Worm (Caenorhabditis elegans) whole organism, L4 larva: ENCODE data around the gene srt-49.

Source experiments
- D1046.2 ChIP-seq: fragments of 200-800 bp; sonication (Bioruptor generic); IDR thresholded peaks from 2 replicates; pipeline ENCODE4 v1.3.6; 2022; ENCODE audit warnings: missing genetic modification characterization, missing compliant biosample characterization
- F37D6.2 ChIP-seq: sonication (generic microtip); optimal IDR thresholded peaks from 2 replicates; lab custom pipeline; 2016; ENCODE audit warnings: mild to moderate bottlenecking, missing genetic modification characterization, missing compliant biosample characterization
- T26A8.4 ChIP-seq: fragments of 200-800 bp; sonication (Bioruptor generic); IDR thresholded peaks from 2 replicates; pipeline ENCODE4 v1.3.6; 2022; ENCODE audit warnings: missing genetic modification characterization, missing compliant biosample characterization
- Y105C5A.15 ChIP-seq: fragments of 200-800 bp; sonication (Bioruptor generic); IDR thresholded peaks from 2 replicates; pipeline ENCODE4 v1.3.6; 2022; ENCODE audit warnings: missing genetic modification characterization, missing compliant biosample characterization
- Y48G9A.11 ChIP-seq: fragments of 200-800 bp; sonication (Bioruptor generic); IDR thresholded peaks from 2 replicates; pipeline ENCODE4 v1.3.6; 2022; ENCODE audit warnings: missing genetic modification reagents, missing genetic modification characterization, missing compliant biosample characterization
- Y75B8A.6 ChIP-seq: fragments of 200-800 bp; sonication (Bioruptor generic); IDR thresholded peaks from 2 replicates; pipeline ENCODE4 v1.3.6; 2022; ENCODE audit warnings: missing genetic modification reagents, missing genetic modification characterization, missing compliant biosample characterization
- ZK546.5 ChIP-seq, 2 experiments: sonication (generic microtip); optimal IDR thresholded peaks; 2 replicates each; lab custom pipeline; 2017; ENCODE audit warnings: missing biosample characterization in 2 of 2, missing genetic modification characterization in 2 of 2
- aha-1 ChIP-seq: fragments of 150-350 bp; peaks from one replicate; lab custom pipeline; 2014; ENCODE audit warnings: missing biosample characterization, missing genetic modification characterization
- aly-2 ChIP-seq: sonication (generic microtip); optimal IDR thresholded peaks from 2 replicates; lab custom pipeline; 2018; ENCODE audit warnings: missing biosample characterization, missing genetic modification characterization
- attf-4 ChIP-seq: sonication (generic microtip); optimal IDR thresholded peaks from 3 replicates; lab custom pipeline; 2017; ENCODE audit warnings: missing biosample characterization, missing genetic modification characterization
- ceh-20 ChIP-seq: fragments of 200-800 bp; sonication (Bioruptor generic); IDR thresholded peaks from 2 replicates; pipeline ENCODE4 v1.3.6; 2022; ENCODE audit warnings: missing genetic modification reagents, missing genetic modification characterization, missing compliant biosample characterization
- ceh-32 ChIP-seq: sonication (generic microtip); optimal IDR thresholded peaks from 2 replicates; lab custom pipeline; 2016; ENCODE audit warnings: mild to moderate bottlenecking, missing genetic modification characterization, missing compliant biosample characterization; ENCODE audit not compliant: poor library complexity
- ceh-44 ChIP-seq: fragments of 200-800 bp; sonication (Bioruptor generic); IDR thresholded peaks from 2 replicates; pipeline ENCODE4 v1.3.6; 2022; ENCODE audit warnings: missing genetic modification reagents, missing genetic modification characterization, missing compliant biosample characterization
- ceh-62 ChIP-seq: sonication (generic microtip); optimal IDR thresholded peaks from 2 replicates; lab custom pipeline; 2017; ENCODE audit warnings: missing biosample characterization, missing genetic modification characterization
- ctbp-1 ChIP-seq: fragments of 200-800 bp; sonication (Bioruptor generic); IDR thresholded peaks from 2 replicates; pipeline ENCODE4 v1.3.6; 2022; ENCODE audit warnings: missing genetic modification reagents, missing genetic modification characterization, missing compliant biosample characterization
- dmd-6 ChIP-seq: fragments of 200-800 bp; sonication (Bioruptor generic); IDR thresholded peaks from 2 replicates; pipeline ENCODE4 v1.3.6; 2022; ENCODE audit warnings: missing genetic modification reagents, missing genetic modification characterization, missing compliant biosample characterization
- dmd-9 ChIP-seq: fragments of 200-800 bp; sonication (Bioruptor generic); IDR thresholded peaks from 2 replicates; pipeline ENCODE4 v1.3.6; 2022; ENCODE audit warnings: missing genetic modification reagents, missing genetic modification characterization, missing compliant biosample characterization
- egl-43 ChIP-seq: fragments of 200-800 bp; sonication (Bioruptor generic); IDR thresholded peaks from 2 replicates; pipeline ENCODE4 v1.3.6; 2022; ENCODE audit warnings: missing genetic modification reagents, missing genetic modification characterization, missing compliant biosample characterization
- fkh-10 ChIP-seq: fragments of 150-350 bp; optimal IDR thresholded peaks from 2 replicates; lab custom pipeline; 2014; ENCODE audit warnings: missing biosample characterization, missing genetic modification reagents, missing genetic modification characterization
- hlh-30 ChIP-seq: sonication (generic microtip); optimal IDR thresholded peaks from 2 replicates; lab custom pipeline; 2017; ENCODE audit warnings: antibody characterized with exemption, mild to moderate bottlenecking, missing genetic modification characterization, missing compliant biosample characterization; ENCODE audit not compliant: insufficient read depth
- hmg-1.1 ChIP-seq: fragments of 200-800 bp; sonication (Bioruptor generic); IDR thresholded peaks from 2 replicates; pipeline ENCODE4 v1.3.6; 2022; ENCODE audit warnings: missing genetic modification reagents, missing genetic modification characterization, missing compliant biosample characterization
- lim-7 ChIP-seq: fragments of 200-800 bp; sonication (Bioruptor generic); IDR thresholded peaks from 2 replicates; pipeline ENCODE4 v1.3.6; 2022; ENCODE audit warnings: missing genetic modification characterization, missing compliant biosample characterization
- lin-15B ChIP-seq: fragments of 150-350 bp; sonication (generic microtip); optimal IDR thresholded peaks from 3 replicates; lab custom pipeline; 2014; ENCODE audit warnings: missing biosample characterization, missing genetic modification characterization
- lin-39 ChIP-seq: fragments of 150-350 bp; optimal IDR thresholded peaks from 2 replicates; lab custom pipeline; 2014; ENCODE audit warnings: missing biosample characterization, missing genetic modification reagents, missing genetic modification characterization
- lir-3 ChIP-seq: sonication (generic microtip); optimal IDR thresholded peaks from 2 replicates; lab custom pipeline; 2016; ENCODE audit warnings: mild to moderate bottlenecking, missing genetic modification characterization, missing compliant biosample characterization
- lsy-2 ChIP-seq, 2 experiments: fragments of 150-350 bp in 1 of 2; sonication (generic microtip) in 1 of 2; optimal IDR thresholded peaks; 2 replicates each; lab custom pipeline; 2014 to 2017; ENCODE audit warnings: missing biosample characterization in 2 of 2, missing genetic modification characterization in 2 of 2
- mep-1 ChIP-seq: fragments of 150-350 bp; sonication (generic microtip); optimal IDR thresholded peaks from 3 replicates; lab custom pipeline; 2014; ENCODE audit warnings: missing biosample characterization, missing genetic modification characterization
- mes-2 ChIP-seq: sonication (generic microtip); optimal IDR thresholded peaks from 2 replicates; lab custom pipeline; 2016; ENCODE audit warnings: missing genotype, mild to moderate bottlenecking, missing genetic modification characterization, missing compliant biosample characterization; ENCODE audit not compliant: poor library complexity, severe bottlenecking
- nhr-102 ChIP-seq: sonication (generic microtip); optimal IDR thresholded peaks from 2 replicates; lab custom pipeline; 2016; ENCODE audit warnings: mild to moderate bottlenecking, missing genetic modification characterization, moderate library complexity, missing compliant biosample characterization
- nhr-11 ChIP-seq: fragments of 150-350 bp; optimal IDR thresholded peaks from 2 replicates; lab custom pipeline; 2014; ENCODE audit warnings: missing biosample characterization, missing genetic modification characterization
- nhr-111 ChIP-seq: fragments of 200-800 bp; sonication (Bioruptor generic); optimal IDR thresholded peaks from 2 replicates; lab custom pipeline; 2018; ENCODE audit warnings: mild to moderate bottlenecking, missing genetic modification characterization, missing compliant biosample characterization
- nhr-237 ChIP-seq: sonication (generic microtip); optimal IDR thresholded peaks from 2 replicates; lab custom pipeline; 2017; ENCODE audit warnings: missing biosample characterization, missing genetic modification characterization
- nhr-28 ChIP-seq: fragments of 150-350 bp; optimal IDR thresholded peaks from 2 replicates; lab custom pipeline; 2014; ENCODE audit warnings: missing biosample characterization, missing genetic modification characterization
- nhr-41 ChIP-seq: fragments of 200-800 bp; sonication (Bioruptor generic); IDR thresholded peaks from 2 replicates; pipeline ENCODE4 v1.3.6; 2022; ENCODE audit warnings: missing genetic modification reagents, missing genetic modification characterization, missing compliant biosample characterization
- nhr-48 ChIP-seq: sonication (generic microtip); optimal IDR thresholded peaks from 2 replicates; lab custom pipeline; 2016; ENCODE audit warnings: mild to moderate bottlenecking, missing genetic modification characterization, missing compliant biosample characterization
- nhr-6 ChIP-seq: fragments of 150-350 bp; optimal IDR thresholded peaks from 2 replicates; lab custom pipeline; 2014; ENCODE audit warnings: missing biosample characterization, missing genetic modification characterization
- nhr-76 ChIP-seq: fragments of 150-350 bp; optimal IDR thresholded peaks from 2 replicates; lab custom pipeline; 2014; ENCODE audit warnings: missing biosample characterization, missing genetic modification characterization
- pha-4 ChIP-seq, 2 experiments: fragments of 150-350 bp in 1 of 2; fragments of 200-800 bp in 1 of 2; sonication (Bioruptor generic) in 1 of 2; IDR thresholded peaks in 1 of 2; optimal IDR thresholded peaks in 1 of 2; 2 replicates each; pipeline versions ENCODE4 v1.3.6 to Lab custom; 2014 to 2022; ENCODE audit warnings: missing genetic modification characterization in 2 of 2, missing genetic modification reagents in 2 of 2, missing biosample characterization in 1 of 2, missing compliant biosample characterization in 1 of 2
- php-3 ChIP-seq: fragments of 200-800 bp; sonication (Bioruptor generic); IDR thresholded peaks from 2 replicates; pipeline ENCODE4 v1.3.6; 2022; ENCODE audit warnings: missing genetic modification reagents, missing genetic modification characterization, missing compliant biosample characterization
- pqm-1 ChIP-seq: sonication (generic microtip); optimal IDR thresholded peaks from 2 replicates; lab custom pipeline; 2017; ENCODE audit warnings: missing biosample characterization, missing genetic modification characterization
- rbr-2 ChIP-seq: sonication (generic microtip); optimal IDR thresholded peaks from 2 replicates; lab custom pipeline; 2016; ENCODE audit warnings: missing genotype, missing genetic modification characterization, missing compliant biosample characterization
- saeg-2 ChIP-seq: fragments of 200-800 bp; sonication (Bioruptor generic); IDR thresholded peaks from 2 replicates; pipeline ENCODE4 v1.3.6; 2022; ENCODE audit warnings: missing genetic modification reagents, missing genetic modification characterization, missing compliant biosample characterization
- sdz-12 ChIP-seq: fragments of 200-800 bp; sonication (Bioruptor generic); optimal IDR thresholded peaks from 2 replicates; lab custom pipeline; 2018; ENCODE audit warnings: mild to moderate bottlenecking, missing genetic modification characterization, missing compliant biosample characterization
- skn-1 ChIP-seq: fragments of 150-350 bp; optimal IDR thresholded peaks from 2 replicates; lab custom pipeline; 2014; ENCODE audit warnings: missing biosample characterization, missing genetic modification characterization
- snpc-4 ChIP-seq: fragments of 150-350 bp; optimal IDR thresholded peaks from 2 replicates; lab custom pipeline; 2014; ENCODE audit warnings: missing biosample characterization, missing genetic modification characterization
- spr-3 ChIP-seq: fragments of 200-800 bp; sonication (Bioruptor generic); optimal IDR thresholded peaks from 2 replicates; lab custom pipeline; 2018; ENCODE audit warnings: mild to moderate bottlenecking, missing genetic modification characterization, missing compliant biosample characterization
- tag-97 ChIP-seq: fragments of 200-800 bp; sonication (Bioruptor generic); IDR thresholded peaks from 2 replicates; pipeline ENCODE4 v1.3.6; 2022; ENCODE audit warnings: missing genetic modification characterization, missing compliant biosample characterization
- unc-39 ChIP-seq: sonication (generic microtip); optimal IDR thresholded peaks from 2 replicates; lab custom pipeline; 2017; ENCODE audit warnings: missing biosample characterization, missing genetic modification characterization
- zfp-3 ChIP-seq: fragments of 200-800 bp; sonication (Bioruptor generic); conservative IDR thresholded peaks from 2 replicates; pipeline ENCODE4 v1.3.6; 2022; ENCODE audit warnings: missing genetic modification reagents, missing genetic modification characterization, missing compliant biosample characterization
- ztf-7 ChIP-seq: fragments of 150-350 bp; optimal IDR thresholded peaks from 2 replicates; lab custom pipeline; 2014; ENCODE audit warnings: missing biosample characterization, missing genetic modification characterization

Gene srt-49

ce11 chrIV:15049288-15050094 is 48.7 kb downstream of the srt-49 start (continued):
- TF ChIP-seq ctbp-1 (no peak), lir-3 (tag; lab: Kevin White, UChicago) (no peak), ztf-7 (no peak), mes-2 (peak; percentile 30), spr-3 (GFP tag; lab: Kevin White, UChicago) (no peak), F37D6.2 (tag; lab: Kevin White, UChicago) (no peak), T26A8.4 (GFP tag; lab: Robert Waterston, UW) (0 out of 2 replicates have a peak, but pooled peaks have one; percentile 25), pha-4 (GFP tag; IDR thresholded peaks at IDR 0.05; lab: Robert Waterston, UW) (no peak), pha-4 (tag; optimal IDR thresholded peaks at IDR 0.05; lab: Kevin White, UChicago) (no peak), D1046.2 (GFP tag; lab: Robert Waterston, UW) (0 out of 2 replicates have a peak, but pooled peaks have one; percentile 9), nhr-41 (GFP tag; lab: Robert Waterston, UW) (no peak), fkh-10 (GFP tag; lab: Kevin White, UChicago) (no peak), php-3 (no peak), nhr-76 (tag; lab: Kevin White, UChicago) (no peak), attf-4 (tag; lab: Kevin White, UChicago) (no peak), pqm-1 (tag; lab: Kevin White, UChicago) (no peak), lin-15B (tag; lab: Kevin White, UChicago) (no peak), tag-97 (GFP tag; lab: Robert Waterston, UW) (0 out of 2 replicates have a peak, but pooled peaks have one; percentile 48), nhr-48 (tag; lab: Kevin White, UChicago) (no peak), dmd-6 (GFP tag; lab: Robert Waterston, UW) (no peak), snpc-4 (tag; lab: Kevin White, UChicago) (no peak), Y105C5A.15 (GFP tag; lab: Robert Waterston, UW) (no peak), ceh-44 (GFP tag; lab: Robert Waterston, UW) (no peak), lsy-2 (tag; optimal IDR thresholded peaks at IDR 0.05; lab: Kevin White, UChicago) (no peak), nhr-11 (tag; lab: Kevin White, UChicago) (no peak), ceh-20 (GFP tag; lab: Robert Waterston, UW) (no peak), lim-7 (GFP tag; lab: Robert Waterston, UW) (0 out of 2 replicates have a peak, but pooled peaks have one; percentile 7), skn-1 (tag; lab: Kevin White, UChicago) (no peak), unc-39 (tag; lab: Kevin White, UChicago) (no peak), Y48G9A.11 (GFP tag; lab: Robert Waterston, UW) (no peak), ZK546.5 (tag; optimal IDR thresholded peaks at IDR 0.05; lab: Kevin White, UChicago) (no peak), zfp-3 (GFP tag; lab: Robert Waterston, UW) (no peak; the same call in 1 of the 2 replicates), nhr-111 (no peak), rbr-2 (tag; lab: Kevin White, UChicago) (no peak), sdz-12 (GFP tag; lab: Kevin White, UChicago) (peak; percentile 9), dmd-9 (GFP tag; lab: Robert Waterston, UW) (no peak), nhr-237 (tag; lab: Kevin White, UChicago) (no peak), ceh-32 (tag; lab: Kevin White, UChicago) (no peak), lin-39 (tag; lab: Kevin White, UChicago) (no peak), egl-43 (GFP tag; lab: Robert Waterston, UW) (0 out of 2 replicates have a peak, but pooled peaks have one; percentile 8), nhr-102 (tag; lab: Kevin White, UChicago) (peak; percentile 29), nhr-6 (tag; lab: Kevin White, UChicago) (no peak), saeg-2 (GFP tag; lab: Robert Waterston, UW) (no peak), aly-2 (tag; lab: Kevin White, UChicago) (peak; percentile 92), hlh-30 (tag; lab: Kevin White, UChicago) (no peak), aha-1 (peak; percentile 76), ceh-62 (tag; lab: Kevin White, UChicago) (no peak), Y75B8A.6 (GFP tag; lab: Robert Waterston, UW) (no peak), mep-1 (no peak), hmg-1.1 (peak; percentile 15; the same call in 1 of the 2 replicates), nhr-28 (tag; lab: Kevin White, UChicago) (no peak)
